Fruit fly (Drosophila melanogaster) whole organism, embryonic: ENCODE measurements around the gene Stt3B.
A peak's percentile ranks its signal among the peaks of the same experiment; 100 is the strongest.

Experiments
- ATbp ChIP-seq: fragments of 200-800 bp; sonication (Bioruptor generic); optimal IDR thresholded peaks from 2 replicates; lab custom pipeline; 2017; ENCODE audit warnings: missing biosample characterization, mild to moderate bottlenecking, missing genetic modification characterization, missing genetic modification reagents
- Abd-B ChIP-seq: fragments of 200-800 bp; sonication (Bioruptor generic); optimal IDR thresholded peaks from 2 replicates; lab custom pipeline; 2018; ENCODE audit warnings: missing biosample characterization, mild to moderate bottlenecking, missing genetic modification characterization, moderate library complexity
- Atf3 ChIP-seq: fragments of 200-800 bp; sonication (Bioruptor generic); optimal IDR thresholded peaks from 3 replicates; lab custom pipeline; 2016; ENCODE audit warnings: missing biosample characterization, missing genetic modification characterization
- CG10147 ChIP-seq: fragments of 200-800 bp; sonication (Bioruptor generic); optimal IDR thresholded peaks from 2 replicates; lab custom pipeline; 2019; ENCODE audit warnings: missing biosample characterization, mild to moderate bottlenecking, missing genetic modification characterization, moderate library complexity
- CG11560 ChIP-seq: fragments of 200-800 bp; sonication (Bioruptor generic); IDR thresholded peaks from 3 replicates; pipeline ENCODE4 v1.3.6; 2022; ENCODE audit warnings: missing biosample characterization, missing genetic modification characterization
- CG15073 ChIP-seq: fragments of 200-800 bp; sonication (Bioruptor generic); optimal IDR thresholded peaks from 2 replicates; lab custom pipeline; 2016; ENCODE audit warnings: missing biosample characterization, missing genetic modification characterization
- CG15514 ChIP-seq: fragments of 200-800 bp; sonication (Bioruptor generic); optimal IDR thresholded peaks from 3 replicates; lab custom pipeline; 2017; ENCODE audit warnings: missing biosample characterization, missing genetic modification characterization, mild to moderate bottlenecking, moderate library complexity, missing genetic modification reagents
- CG17829 ChIP-seq: fragments of 200-800 bp; optimal IDR thresholded peaks from 2 replicates; lab custom pipeline; 2019; ENCODE audit warnings: missing biosample characterization, mild to moderate bottlenecking, missing genetic modification characterization, moderate library complexity
- CG17912 ChIP-seq: fragments of 200-800 bp; sonication (Bioruptor generic); optimal IDR thresholded peaks from 2 replicates; lab custom pipeline; 2018; ENCODE audit warnings: missing biosample characterization, mild to moderate bottlenecking, missing genetic modification characterization
- CG18011 ChIP-seq: fragments of 200-800 bp; sonication (Bioruptor generic); optimal IDR thresholded peaks from 2 replicates; lab custom pipeline; 2017; ENCODE audit warnings: missing biosample characterization, missing genetic modification characterization, mild to moderate bottlenecking, moderate library complexity, missing genotype
- CG2120 ChIP-seq: fragments of 200-800 bp; sonication (Bioruptor generic); optimal IDR thresholded peaks from 3 replicates; lab custom pipeline; 2016; ENCODE audit warnings: missing biosample characterization, missing genetic modification characterization
- CG31441 ChIP-seq: fragments of 200-800 bp; sonication (Bioruptor generic); IDR thresholded peaks from 2 replicates; pipeline ENCODE4 v1.3.6; 2022; ENCODE audit warnings: missing biosample characterization, missing genetic modification characterization
- CG32767 ChIP-seq: fragments of 200-800 bp; sonication (Bioruptor generic); IDR thresholded peaks from 2 replicates; pipeline ENCODE4 v1.3.6; 2022; ENCODE audit warnings: missing biosample characterization, missing genetic modification characterization
- CG33213 ChIP-seq: fragments of 200-800 bp; sonication (Bioruptor generic); optimal IDR thresholded peaks from 3 replicates; lab custom pipeline; 2016; ENCODE audit warnings: missing biosample characterization, missing genetic modification characterization
- CG3407 ChIP-seq: fragments of 200-800 bp; sonication (Bioruptor generic); optimal IDR thresholded peaks from 2 replicates; lab custom pipeline; 2018; ENCODE audit warnings: missing biosample characterization, mild to moderate bottlenecking, missing genetic modification characterization
- CG3995 ChIP-seq: fragments of 200-800 bp; sonication (Bioruptor generic); optimal IDR thresholded peaks from 3 replicates; lab custom pipeline; 2016; ENCODE audit warnings: missing biosample characterization, missing genetic modification characterization
- CG4360 ChIP-seq: fragments of 200-800 bp; sonication (Bioruptor generic); IDR thresholded peaks from 2 replicates; pipeline ENCODE4 v1.3.6; 2022; ENCODE audit warnings: missing biosample characterization, missing genetic modification characterization
- CG5180 ChIP-seq: fragments of 200-800 bp; sonication (Bioruptor generic); optimal IDR thresholded peaks from 3 replicates; lab custom pipeline; 2017; ENCODE audit warnings: missing biosample characterization, missing genetic modification characterization, mild to moderate bottlenecking, moderate library complexity, missing genetic modification reagents
- CG7271 ChIP-seq: fragments of 200-800 bp; sonication (Bioruptor generic); optimal IDR thresholded peaks from 2 replicates; lab custom pipeline; 2018; ENCODE audit warnings: missing biosample characterization, mild to moderate bottlenecking, missing genetic modification characterization, moderate library complexity
- CG7928 ChIP-seq: fragments of 200-800 bp; sonication (Bioruptor generic); optimal IDR thresholded peaks from 2 replicates; lab custom pipeline; 2017; ENCODE audit warnings: missing biosample characterization, mild to moderate bottlenecking, missing genetic modification characterization
- CG7963 ChIP-seq: fragments of 200-800 bp; sonication (Bioruptor generic); IDR thresholded peaks from 3 replicates; pipeline ENCODE4 v1.3.6; 2022; ENCODE audit warnings: missing biosample characterization, missing genetic modification characterization; ENCODE audit not compliant: partially characterized antibody
- CG8281 ChIP-seq: fragments of 200-800 bp; sonication (Bioruptor generic); optimal IDR thresholded peaks from 2 replicates; lab custom pipeline; 2018; ENCODE audit warnings: missing biosample characterization, mild to moderate bottlenecking, missing genetic modification characterization, moderate library complexity
- CG8359 ChIP-seq: fragments of 200-800 bp; sonication (Bioruptor generic); optimal IDR thresholded peaks from 2 replicates; lab custom pipeline; 2017; ENCODE audit warnings: missing biosample characterization, mild to moderate bottlenecking, missing genetic modification characterization, borderline replicate concordance
- CG8478 ChIP-seq: fragments of >200 bp; optimal IDR thresholded peaks from 2 replicates; lab custom pipeline; 2018
- CrebB ChIP-seq: fragments of 200-800 bp; sonication (Bioruptor generic); optimal IDR thresholded peaks from 3 replicates; lab custom pipeline; 2018; ENCODE audit warnings: missing biosample characterization, mild to moderate bottlenecking, missing genetic modification characterization
- D19B ChIP-seq: fragments of 200-800 bp; sonication (Bioruptor generic); optimal IDR thresholded peaks from 2 replicates; lab custom pipeline; 2017; ENCODE audit warnings: missing biosample characterization, mild to moderate bottlenecking, missing genetic modification characterization
- HLH4C ChIP-seq: fragments of 200-800 bp; sonication (Bioruptor generic); IDR thresholded peaks from 3 replicates; pipeline ENCODE4 v1.3.6; 2022; ENCODE audit warnings: missing biosample characterization, missing genetic modification characterization; ENCODE audit not compliant: partially characterized antibody
- HmgD ChIP-seq: fragments of 200-800 bp; sonication (Bioruptor generic); optimal IDR thresholded peaks from 3 replicates; lab custom pipeline; 2016; ENCODE audit warnings: missing biosample characterization, missing genetic modification characterization
- Hmr ChIP-seq: fragments of 200-800 bp; sonication (Bioruptor generic); optimal IDR thresholded peaks from 3 replicates; lab custom pipeline; 2017; ENCODE audit warnings: mild to moderate bottlenecking, missing biosample characterization, missing genetic modification reagents, missing genetic modification characterization
- Lim3 ChIP-seq: fragments of 200-800 bp; sonication (Bioruptor generic); IDR thresholded peaks from 2 replicates; pipeline ENCODE4 v1.3.6; 2022; ENCODE audit warnings: missing biosample characterization, missing genetic modification characterization
- Mrtf ChIP-seq: fragments of 200-800 bp; sonication (Bioruptor generic); IDR thresholded peaks from 3 replicates; pipeline ENCODE4 v1.3.6; 2022; ENCODE audit warnings: missing biosample characterization, missing genetic modification characterization
- NfI ChIP-seq: fragments of 200-800 bp; sonication (Bioruptor generic); optimal IDR thresholded peaks from 3 replicates; lab custom pipeline; 2018; ENCODE audit warnings: missing biosample characterization, mild to moderate bottlenecking, missing genetic modification characterization, moderate library complexity
- Opbp ChIP-seq: fragments of 200-800 bp; sonication (Bioruptor generic); IDR thresholded peaks from 3 replicates; pipeline ENCODE4 v1.3.6; 2022; ENCODE audit warnings: missing biosample characterization, missing genetic modification characterization; ENCODE audit not compliant: partially characterized antibody
- Sin3A ChIP-seq: fragments of >200 bp; optimal IDR thresholded peaks from 2 replicates; lab custom pipeline; 2018
- Trl ChIP-seq, 3 experiments: fragments of >200 bp in 2 of 3; fragments of 200-800 bp in 1 of 3; sonication (Bioruptor generic) in 1 of 3; optimal IDR thresholded peaks; 2 replicates in 1 of 3; 3 replicates in 2 of 3; lab custom pipeline; 2016 to 2017; ENCODE audit warnings: missing biosample characterization in 1 of 3, missing genetic modification characterization in 1 of 3
- aop ChIP-seq: fragments of 200-800 bp; sonication (Bioruptor generic); IDR thresholded peaks from 2 replicates; pipeline ENCODE4 v1.3.6; 2022; ENCODE audit warnings: missing biosample characterization, missing genetic modification characterization
- cas ChIP-seq: fragments of 200-800 bp; sonication (Bioruptor generic); IDR thresholded peaks from 2 replicates; pipeline ENCODE4 v1.3.6; 2022; ENCODE audit warnings: missing biosample characterization, missing genetic modification characterization
- croc ChIP-seq: fragments of 200-800 bp; sonication (Bioruptor generic); conservative IDR thresholded peaks from 3 replicates; pipeline ENCODE4 v1.3.6; 2022; ENCODE audit warnings: missing biosample characterization, missing genetic modification characterization
- crol ChIP-seq: fragments of 200-800 bp; sonication (Bioruptor generic); IDR thresholded peaks from 2 replicates; pipeline ENCODE4 v1.3.6; 2022; ENCODE audit warnings: missing biosample characterization, missing genetic modification characterization
- da ChIP-seq: fragments of 200-800 bp; sonication (Bioruptor generic); optimal IDR thresholded peaks from 2 replicates; lab custom pipeline; 2016; ENCODE audit warnings: missing biosample characterization, missing genetic modification characterization
- danr ChIP-seq: fragments of 200-800 bp; sonication (Bioruptor generic); IDR thresholded peaks from 2 replicates; pipeline ENCODE4 v1.3.6; 2022; ENCODE audit warnings: missing biosample characterization, missing genetic modification characterization
- gsb ChIP-seq: fragments of 200-800 bp; sonication (Bioruptor generic); IDR thresholded peaks from 2 replicates; pipeline ENCODE4 v1.3.6; 2022; ENCODE audit warnings: missing biosample characterization, missing genetic modification characterization
- mirr ChIP-seq: fragments of 200-800 bp; sonication (Bioruptor generic); optimal IDR thresholded peaks from 3 replicates; lab custom pipeline; 2018; ENCODE audit warnings: missing biosample characterization, mild to moderate bottlenecking, missing genetic modification characterization
- mld ChIP-seq: fragments of 200-800 bp; sonication (Bioruptor generic); IDR thresholded peaks from 3 replicates; pipeline ENCODE4 v1.3.6; 2022; ENCODE audit warnings: missing biosample characterization, missing genetic modification characterization; ENCODE audit not compliant: partially characterized antibody
- nom ChIP-seq: fragments of 200-800 bp; sonication (Bioruptor generic); optimal IDR thresholded peaks from 2 replicates; lab custom pipeline; 2017; ENCODE audit warnings: missing biosample characterization, missing genetic modification characterization, mild to moderate bottlenecking, moderate library complexity, missing genetic modification reagents
- slp2 ChIP-seq: fragments of 200-800 bp; sonication (Bioruptor generic); optimal IDR thresholded peaks from 2 replicates; lab custom pipeline; 2016; ENCODE audit warnings: missing biosample characterization, missing genetic modification characterization
- stc ChIP-seq: fragments of 200-800 bp; sonication (Bioruptor generic); IDR thresholded peaks from 2 replicates; pipeline ENCODE4 v1.3.6; 2022; ENCODE audit warnings: missing biosample characterization, missing genetic modification characterization
- sug ChIP-seq: fragments of 200-800 bp; optimal IDR thresholded peaks from 2 replicates; lab custom pipeline; 2019; ENCODE audit warnings: missing biosample characterization, mild to moderate bottlenecking, missing genetic modification characterization, moderate library complexity
- ttk ChIP-seq: fragments of 200-800 bp; sonication (Bioruptor generic); IDR thresholded peaks from 2 replicates; pipeline ENCODE4 v2.1.2; 2022; ENCODE audit warnings: missing biosample characterization, missing genetic modification characterization
- zfh2 ChIP-seq: fragments of 200-800 bp; sonication (Bioruptor generic); optimal IDR thresholded peaks from 2 replicates; lab custom pipeline; 2016; ENCODE audit warnings: missing biosample characterization, missing genetic modification characterization

The Stt3B gene

DNA sequence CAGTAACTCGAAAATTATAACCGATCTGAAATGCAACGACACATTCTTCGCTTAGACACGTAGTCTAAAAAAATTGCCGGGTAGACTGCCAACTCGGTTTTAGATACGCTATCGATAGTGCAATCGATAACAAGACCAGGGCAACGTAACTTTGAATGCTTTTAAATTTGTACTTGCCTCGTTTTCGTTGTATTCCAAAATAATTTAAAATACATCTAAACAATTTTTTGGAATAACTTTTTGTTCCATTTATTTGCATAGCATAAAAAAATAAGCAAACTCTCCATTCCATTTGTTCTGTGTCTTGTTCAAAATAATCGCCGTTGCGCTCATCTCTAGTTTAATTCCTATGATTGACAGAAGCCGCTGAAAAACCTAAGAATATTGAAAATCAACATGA, at the start of gene Stt3B, which contains the start of gene CG11839 (continued):
- TF ChIP-seq CG3995 (GFP tag; lab: Kevin White, UChicago) (peak; percentile 4), aop (GFP tag; lab: Robert Waterston, UW) (no peak), CrebB (tag; lab: Kevin White, UChicago) (peak; percentile 3), Lim3 (GFP tag; lab: Robert Waterston, UW) (no peak), CG15073 (GFP tag; lab: Kevin White, UChicago) (no peak), ttk (GFP tag; lab: Robert Waterston, UW) (0 out of 2 replicates have a peak, but pooled peaks have one; percentile 6), Opbp (GFP tag; lab: Robert Waterston, UW) (peak; percentile 82), CG18011 (peak; percentile 46), CG8359 (GFP tag; lab: Kevin White, UChicago) (no peak), Abd-B (GFP tag; lab: Kevin White, UChicago) (no peak), stc (0 out of 2 replicates have a peak, but pooled peaks have one; percentile 21), CG3407 (GFP tag; lab: Kevin White, UChicago) (peak; percentile 6), D19B (GFP tag; lab: Kevin White, UChicago) (peak; percentile 32), CG31441 (GFP tag; lab: Robert Waterston, UW) (no peak), crol (no peak), croc (GFP tag; lab: Robert Waterston, UW) (no peak; the same call in 1 of the 3 replicates), mld (GFP tag; lab: Robert Waterston, UW) (peak; percentile 58; the same call in 1 of the 3 replicates), CG2120 (GFP tag; lab: Kevin White, UChicago) (peak; percentile 91), nom (GFP tag; lab: Kevin White, UChicago) (peak; percentile 24), Mrtf (GFP tag; lab: Robert Waterston, UW) (0 out of 3 replicates have a peak, but pooled peaks have one; percentile 13), CG8281 (tag; lab: Kevin White, UChicago) (no peak), CG7271 (peak; percentile 11), CG4360 (no peak), CG17829 (tag; lab: Kevin White, UChicago) (peak; percentile 72), CG32767 (GFP tag; lab: Robert Waterston, UW) (no peak), Atf3 (GFP tag; lab: Kevin White, UChicago) (peak; percentile 45), CG33213 (GFP tag; lab: Kevin White, UChicago) (peak; percentile 69), CG11560 (tag; lab: Robert Waterston, UW) (no peak), NfI (no peak), CG10147 (GFP tag; lab: Kevin White, UChicago) (no peak), ATbp (no peak), Sin3A (lab: Kevin White, UChicago) (peak; percentile 93), HmgD (GFP tag; lab: Kevin White, UChicago) (peak; percentile 85), Trl (optimal IDR thresholded peaks at IDR 0.05; lab: Kevin White, UChicago) (no peak), Trl (GFP tag; optimal IDR thresholded peaks at IDR 0.05; lab: Kevin White, UChicago) (peak; percentile 84), CG8478 (lab: Kevin White, UChicago) (no peak), CG5180 (no peak), Hmr (no peak), CG15514 (GFP tag; lab: Kevin White, UChicago) (peak; percentile 70), gsb (GFP tag; lab: Robert Waterston, UW) (no peak), CG7963 (GFP tag; lab: Robert Waterston, UW) (peak; percentile 66; the same call in 2 of the 3 replicates), danr (GFP tag; lab: Robert Waterston, UW) (no peak), zfh2 (GFP tag; lab: Kevin White, UChicago) (peak; percentile 92), mirr (no peak), da (GFP tag; lab: Kevin White, UChicago) (peak; percentile 18), slp2 (GFP tag; lab: Kevin White, UChicago) (peak; percentile 54), CG17912 (GFP tag; lab: Kevin White, UChicago) (peak; percentile 1), CG7928 (GFP tag; lab: Kevin White, UChicago) (peak; percentile 91), sug (tag; lab: Kevin White, UChicago) (peak; percentile 81), HLH4C (GFP tag; lab: Robert Waterston, UW) (peak; percentile 83), cas (GFP tag; lab: Robert Waterston, UW) (peak; percentile 10; the same call in 1 of the 2 replicates)
